Worm (Caenorhabditis elegans): ENCODE data around the gene F01F1.11.

ce11 chrIII:5876867-5877641, 5.4 kb upstream of the F01F1.11 start:
- TF ChIP-seq nhr-11 (tag; optimal IDR thresholded peaks at IDR 0.05) = no peak
- TF ChIP-seq nhr-12 (tag; optimal IDR thresholded peaks at IDR 0.05) = no peak
- no peak for TF ChIP-seq snpc-4 (tag; optimal IDR thresholded peaks at IDR 0.05)
- peak; percentile 51 for TF ChIP-seq elt-2 (tag; optimal IDR thresholded peaks at IDR 0.05)
- no peak for TF ChIP-seq jun-1 (tag; optimal IDR thresholded peaks at IDR 0.05)
- TF ChIP-seq daf-12 (tag; optimal IDR thresholded peaks at IDR 0.05) = no peak
- no peak for TF ChIP-seq pha-4 (tag; optimal IDR thresholded peaks at IDR 0.05)
